Fruit fly (Drosophila melanogaster): ENCODE results near the gene CrebA.
A peak's percentile ranks its signal among the peaks of the same experiment; 100 is the strongest.

The CrebA gene

dm6 chr3L:15580487-15580886 lies 45.3 kb downstream of the CrebA start, which contains the start of the genes mrn and CG12301 (continued):
- peak; percentile 95 for TF ChIP-seq CG34224 (GFP tag; IDR thresholded peaks at IDR 0.05; ENCODE audit: partially characterized antibody)
- TF ChIP-seq dm (GFP tag; optimal IDR thresholded peaks at IDR 0.05) = peak; percentile 88
- TF ChIP-seq mld (GFP tag; IDR thresholded peaks at IDR 0.05; ENCODE audit: partially characterized antibody) = peak; percentile 63; the same call in 1 of the 3 replicates
- peak; percentile 61 for TF ChIP-seq Dad (GFP tag; optimal IDR thresholded peaks at IDR 0.05)
- peak; percentile 81 for TF ChIP-seq mam (GFP tag; optimal IDR thresholded peaks at IDR 0.05)
- TF ChIP-seq CG5953 (GFP tag; IDR thresholded peaks at IDR 0.05) = 0 out of 2 replicates have a peak, but pooled peaks have one; percentile 31
- TF ChIP-seq pzg (GFP tag; optimal IDR thresholded peaks at IDR 0.05) = peak; percentile 73
- TF ChIP-seq prd (optimal IDR thresholded peaks at IDR 0.05) = no peak
- peak; percentile 96 for TF ChIP-seq prd (GFP tag; IDR thresholded peaks at IDR 0.05)
- TF ChIP-seq CG10267 (tag; optimal IDR thresholded peaks at IDR 0.05) = peak; percentile 73
- TF ChIP-seq bsh (GFP tag; optimal IDR thresholded peaks at IDR 0.05) = peak in 1 of 2 experiments; percentile 62
- TF ChIP-seq z (GFP tag; IDR thresholded peaks at IDR 0.05) = peak; percentile 54; the same call in 1 of the 3 replicates
- TF ChIP-seq Nf-YC (tag; optimal IDR thresholded peaks at IDR 0.05) = no peak
- TF ChIP-seq run (tag; optimal IDR thresholded peaks at IDR 0.05) = no peak
- TF ChIP-seq zf30C (GFP tag; optimal IDR thresholded peaks at IDR 0.05) = no peak
- peak; percentile 89 for TF ChIP-seq CG3726 (GFP tag; IDR thresholded peaks at IDR 0.05)
- TF ChIP-seq CG33213 (GFP tag; optimal IDR thresholded peaks at IDR 0.05) = no peak
- TF ChIP-seq CG30020 (tag; optimal IDR thresholded peaks at IDR 0.05) = peak; percentile 59
- TF ChIP-seq Mrtf (GFP tag; IDR thresholded peaks at IDR 0.05) = peak; percentile 75
- TF ChIP-seq CG9797 (GFP tag; optimal IDR thresholded peaks at IDR 0.05) = peak; percentile 55
- peak; percentile 79 for TF ChIP-seq slou (GFP tag; optimal IDR thresholded peaks at IDR 0.05)
- peak; percentile 88 for TF ChIP-seq NFAT (GFP tag; IDR thresholded peaks at IDR 0.05)
- peak; percentile 86 for TF ChIP-seq CG7357 (GFP tag; IDR thresholded peaks at IDR 0.05)
- peak; percentile 49 for TF ChIP-seq tup (GFP tag; optimal IDR thresholded peaks at IDR 0.05)
- peak; percentile 97 for TF ChIP-seq Dbx (GFP tag; IDR thresholded peaks at IDR 0.05)
- no peak for TF ChIP-seq CG4328 (GFP tag; optimal IDR thresholded peaks at IDR 0.05)
- no peak for TF ChIP-seq ERR (GFP tag; optimal IDR thresholded peaks at IDR 0.05)
- peak; percentile 74 for TF ChIP-seq CG4854 (GFP tag; optimal IDR thresholded peaks at IDR 0.05)
- TF ChIP-seq CG10274 (GFP tag; optimal IDR thresholded peaks at IDR 0.05) = no peak
- TF ChIP-seq pho (GFP tag; optimal IDR thresholded peaks at IDR 0.05) = peak; percentile 77
- peak; percentile 71 for TF ChIP-seq esg (GFP tag; conservative IDR thresholded peaks at IDR 0.05)
- peak; percentile 71 for TF ChIP-seq ewg (GFP tag; optimal IDR thresholded peaks at IDR 0.05)
- TF ChIP-seq CG17829 (tag; optimal IDR thresholded peaks at IDR 0.05) = peak; percentile 85
- TF ChIP-seq CG10431 (GFP tag; optimal IDR thresholded peaks at IDR 0.05) = no peak
- peak; percentile 87 for TF ChIP-seq CG11085 (GFP tag; IDR thresholded peaks at IDR 0.05)
- no peak for TF ChIP-seq NC2α (GFP tag; optimal IDR thresholded peaks at IDR 0.05)
- no peak for TF ChIP-seq Lhr (GFP tag; optimal IDR thresholded peaks at IDR 0.05)
- no peak for TF ChIP-seq repo (GFP tag; optimal IDR thresholded peaks at IDR 0.05)
- peak; percentile 81 for TF ChIP-seq Opbp (GFP tag; IDR thresholded peaks at IDR 0.05; ENCODE audit: partially characterized antibody)
- TF ChIP-seq CG11723 (GFP tag; optimal IDR thresholded peaks at IDR 0.05) = no peak
- no peak for TF ChIP-seq CG2678 (tag; optimal IDR thresholded peaks at IDR 0.05)
- peak; percentile 95 for TF ChIP-seq Max (GFP tag; optimal IDR thresholded peaks at IDR 0.05)
- TF ChIP-seq CG10366 (GFP tag; IDR thresholded peaks at IDR 0.05) = peak; percentile 81
- peak; percentile 20 for TF ChIP-seq CG12299 (tag; optimal IDR thresholded peaks at IDR 0.05)
- peak; percentile 88 for TF ChIP-seq CG4730 (GFP tag; IDR thresholded peaks at IDR 0.05)
- peak; percentile 60 for TF ChIP-seq nerfin-1 (tag; optimal IDR thresholded peaks at IDR 0.05)
- TF ChIP-seq Blimp-1 (GFP tag; optimal IDR thresholded peaks at IDR 0.05) = no peak
- TF ChIP-seq Hey (tag; optimal IDR thresholded peaks at IDR 0.05) = no peak
- TF ChIP-seq trh (GFP tag; optimal IDR thresholded peaks at IDR 0.05) = peak; percentile 24
- TF ChIP-seq jing (GFP tag; optimal IDR thresholded peaks at IDR 0.05) = no peak
- TF ChIP-seq Dll (GFP tag; IDR thresholded peaks at IDR 0.05; ENCODE audit: partially characterized antibody) = peak; percentile 97

Measured in whole organism, embryonic.